Fruit fly (Drosophila melanogaster) whole organism: ENCODE measurements around the gene Noc2.

Experiments
- CG8478 ChIP-seq: fragments of >200 bp; optimal IDR thresholded peaks from 2 replicates; lab custom pipeline; 2018; ENCODE audit warnings: inconsistent platforms
- Dll ChIP-seq: fragments of >200 bp; optimal IDR thresholded peaks from 2 replicates; lab custom pipeline; 2017
- EcR ChIP-seq, 2 experiments: fragments of >200 bp; optimal IDR thresholded peaks; 2 replicates each; lab custom pipeline; 2017; ENCODE audit warnings: missing biosample characterization in 2 of 2, missing genetic modification characterization in 2 of 2, missing genetic modification reagents in 2 of 2
- pan ChIP-seq: fragments of >200 bp; optimal IDR thresholded peaks from 2 replicates; lab custom pipeline; 2017
- psq ChIP-seq: fragments of >200 bp; optimal IDR thresholded peaks from 2 replicates; lab custom pipeline; 2017
- usp ChIP-seq: fragments of >200 bp; optimal IDR thresholded peaks from 2 replicates; lab custom pipeline; 2017; ENCODE audit warnings: missing biosample characterization, missing genetic modification characterization, mixed read lengths

Noc2 gene

dm6 chr2L:21158554-21158953 is 4.9 kb upstream of the Noc2 start, which contains the start of the genes Coq3 and Pld3:
Gene Coq3 (minus strand): TSS chr2L:21158611.
Gene Pld3 (plus strand): TSS chr2L:21158847.
- TF ChIP-seq Dll (lab: Kevin White, UChicago) (no peak), CG8478 (lab: Kevin White, UChicago) (no peak), EcR (GFP tag; optimal IDR thresholded peaks at IDR 0.05; lab: Kevin White, UChicago) (no peak), pan (lab: Kevin White, UChicago) (no peak), psq (lab: Kevin White, UChicago) (no peak), usp (GFP tag; lab: Kevin White, UChicago) (no peak)

DNA sequence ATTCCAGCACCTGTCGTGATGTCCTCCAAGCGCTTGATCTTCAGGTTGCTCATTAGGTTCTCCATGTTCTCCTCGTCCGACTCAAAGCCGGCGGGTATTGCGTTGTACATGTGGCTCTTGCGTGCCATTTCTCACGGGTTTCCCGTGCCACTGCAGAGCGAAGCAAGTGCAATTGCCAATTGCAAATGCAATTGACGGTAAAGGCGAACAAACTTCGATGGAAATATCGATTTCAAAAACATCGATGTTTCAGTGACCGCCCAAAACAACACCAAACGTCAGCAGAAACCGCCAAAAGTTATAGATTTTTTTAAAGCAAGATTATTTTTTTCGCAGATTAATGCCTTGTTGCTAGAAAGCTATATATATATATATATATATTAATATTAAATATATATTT is 566 bp upstream of the Noc2 start, which contains the start of gene Nbr:
Gene Nbr, minus strand, starts transcription at position 209 of the 400 bp plus-strand sequence.
- TF ChIP-seq Dll (lab: Kevin White, UChicago) (no peak), EcR (GFP tag; optimal IDR thresholded peaks at IDR 0.05; lab: Kevin White, UChicago) (no peak), pan (lab: Kevin White, UChicago) (no peak), CG8478 (lab: Kevin White, UChicago) (no peak), psq (lab: Kevin White, UChicago) (no peak), usp (GFP tag; lab: Kevin White, UChicago) (no peak)

DNA sequence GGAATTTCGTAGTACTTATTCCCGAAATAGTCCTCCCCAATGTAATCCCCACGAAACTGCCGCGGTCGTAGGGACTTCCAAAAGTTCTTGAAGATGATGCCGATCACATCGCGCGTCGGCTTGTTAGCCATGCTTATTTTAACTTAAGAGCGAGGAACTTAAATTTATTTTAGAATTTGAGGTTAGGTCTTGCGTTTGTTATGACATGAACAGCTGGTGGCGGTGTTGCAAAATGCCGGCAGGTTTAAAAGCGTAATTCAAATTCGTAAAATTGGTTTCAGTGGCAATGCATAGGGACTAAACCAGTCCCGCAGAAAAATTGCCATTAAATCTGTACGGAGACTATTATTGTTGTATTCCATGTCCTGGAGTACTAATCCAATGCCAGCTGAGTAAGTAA is 3.0 kb downstream of the Noc2 start:
- TF ChIP-seq psq (lab: Kevin White, UChicago) (no peak), Dll (lab: Kevin White, UChicago) (no peak), usp (GFP tag; lab: Kevin White, UChicago) (no peak), EcR (GFP tag; optimal IDR thresholded peaks at IDR 0.05; lab: Kevin White, UChicago) (no peak), CG8478 (lab: Kevin White, UChicago) (no peak), pan (lab: Kevin White, UChicago) (no peak)

dm6 chr2L:21168295-21169159 is 5.1 kb downstream of the Noc2 start, which contains the start of the genes mAcon1, CG43345 and CG43346:
Gene mAcon1 (plus strand): TSS chr2L:21168570.
Gene CG43345 (minus strand): TSS chr2L:21168581.
Gene CG43346 (minus strand): TSS chr2L:21168581.
- TF ChIP-seq EcR (GFP tag; optimal IDR thresholded peaks at IDR 0.05; lab: Kevin White, UChicago), result no peak
- TF ChIP-seq CG8478 (lab: Kevin White, UChicago), result no peak
- peak; percentile 53 for TF ChIP-seq pan (lab: Kevin White, UChicago)
- no peak for TF ChIP-seq usp (GFP tag; lab: Kevin White, UChicago)

DNA sequence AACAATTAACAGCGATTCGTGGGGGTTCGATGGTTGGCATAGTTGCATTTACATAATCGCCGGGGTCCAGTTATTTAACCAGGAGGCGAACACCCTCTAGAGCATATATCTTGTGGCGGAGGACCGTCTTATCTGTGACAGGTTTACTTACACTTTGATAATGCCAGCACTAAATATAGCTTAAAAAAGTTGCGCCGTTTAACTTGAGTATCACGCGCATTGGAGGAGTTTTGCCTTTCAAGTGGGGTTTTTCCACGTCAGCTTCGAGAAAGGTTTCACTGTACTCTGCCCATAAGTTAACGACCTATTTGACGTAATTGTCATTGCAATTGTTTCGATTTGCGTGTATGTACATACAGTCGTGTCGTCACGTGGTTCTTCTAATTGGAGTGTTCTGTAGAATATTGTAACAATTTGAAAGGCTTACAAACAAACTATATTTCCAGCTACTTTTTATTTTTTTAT is 5.8 kb downstream of the Noc2 start:
- TF ChIP-seq pan (lab: Kevin White, UChicago) (no peak), usp (GFP tag; lab: Kevin White, UChicago) (no peak), EcR (GFP tag; optimal IDR thresholded peaks at IDR 0.05; lab: Kevin White, UChicago) (no peak), CG8478 (lab: Kevin White, UChicago) (no peak), psq (lab: Kevin White, UChicago) (no peak), Dll (lab: Kevin White, UChicago) (no peak)

dm6 chr2L:21169863-21170262 is 6.4 kb downstream of the Noc2 start:
- no peak for TF ChIP-seq CG8478 (lab: Kevin White, UChicago)
- no peak for TF ChIP-seq Dll (lab: Kevin White, UChicago)
- TF ChIP-seq pan (lab: Kevin White, UChicago), result no peak
- no peak for TF ChIP-seq EcR (GFP tag; optimal IDR thresholded peaks at IDR 0.05; lab: Kevin White, UChicago)
- TF ChIP-seq usp (GFP tag; lab: Kevin White, UChicago), result no peak

DNA sequence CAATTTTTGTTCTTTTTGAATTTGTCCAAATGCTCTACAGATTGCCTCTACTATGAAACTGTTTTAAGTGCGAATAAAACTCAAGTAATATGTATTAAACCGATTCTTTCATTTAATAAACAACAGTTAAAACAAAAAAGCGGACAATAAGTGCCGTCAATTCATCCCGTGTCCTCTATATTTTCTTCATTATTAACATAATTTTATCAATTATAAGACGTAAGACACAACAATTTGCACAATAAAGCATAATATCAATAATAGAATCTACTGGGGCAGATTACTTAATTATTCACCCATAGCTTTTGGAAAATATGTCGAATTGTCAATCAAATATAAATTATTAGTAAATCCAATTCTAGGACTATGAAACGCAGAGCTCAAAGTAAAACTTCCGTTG is 9.5 kb downstream of the Noc2 start, which contains the start of gene CG31627:
Gene CG31627, plus strand, starts transcription at position 301 of the 400 bp plus-strand sequence.
- TF ChIP-seq usp (GFP tag; lab: Kevin White, UChicago), result no peak
- no peak for TF ChIP-seq psq (lab: Kevin White, UChicago)
- no peak for TF ChIP-seq EcR (GFP tag; optimal IDR thresholded peaks at IDR 0.05; lab: Kevin White, UChicago)
- TF ChIP-seq pan (lab: Kevin White, UChicago), result no peak
- no peak for TF ChIP-seq CG8478 (lab: Kevin White, UChicago)
- TF ChIP-seq Dll (lab: Kevin White, UChicago), result no peak

DNA sequence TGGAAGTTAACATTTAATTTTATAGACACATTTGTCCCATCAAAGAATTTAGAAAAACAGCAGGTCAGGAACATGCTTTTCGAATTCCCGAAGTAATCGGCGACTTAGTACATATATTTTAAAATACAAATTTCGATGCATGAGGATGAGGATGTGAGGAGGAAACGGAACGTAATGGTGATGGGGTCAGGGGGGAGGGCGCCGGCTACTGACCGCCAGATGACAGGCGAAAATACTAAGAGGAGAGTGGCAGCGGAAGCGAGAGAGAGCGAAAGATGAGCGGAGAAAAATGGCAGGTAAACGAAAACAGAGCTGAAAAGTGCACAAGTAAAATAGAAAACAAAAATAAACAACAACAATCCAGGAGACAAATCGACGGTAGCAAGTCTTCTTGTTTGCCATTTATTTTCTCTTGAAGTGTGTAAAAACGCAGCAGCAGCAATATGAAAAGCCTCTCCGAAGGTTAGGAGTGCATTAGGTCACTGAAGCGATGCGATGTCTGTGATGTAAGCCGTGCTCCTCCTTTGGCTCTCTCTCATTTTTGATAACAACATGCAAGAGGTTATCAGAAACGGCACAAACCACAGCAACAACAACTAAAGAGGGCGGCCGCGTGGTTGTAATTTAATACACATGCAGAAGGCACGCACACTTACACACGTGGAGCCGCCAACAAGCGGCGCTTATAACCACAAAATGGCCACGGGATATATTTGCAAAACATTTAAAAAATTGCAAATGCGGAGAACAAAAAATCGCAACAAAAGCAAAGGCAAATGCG is 15.2 kb downstream of the Noc2 start:
- TF ChIP-seq psq (lab: Kevin White, UChicago), result no peak
- no peak for TF ChIP-seq CG8478 (lab: Kevin White, UChicago)
- no peak for TF ChIP-seq pan (lab: Kevin White, UChicago)
- no peak for TF ChIP-seq Dll (lab: Kevin White, UChicago)
- TF ChIP-seq usp (GFP tag; lab: Kevin White, UChicago), result no peak
- TF ChIP-seq EcR (GFP tag; optimal IDR thresholded peaks at IDR 0.05; lab: Kevin White, UChicago), result no peak

DNA sequence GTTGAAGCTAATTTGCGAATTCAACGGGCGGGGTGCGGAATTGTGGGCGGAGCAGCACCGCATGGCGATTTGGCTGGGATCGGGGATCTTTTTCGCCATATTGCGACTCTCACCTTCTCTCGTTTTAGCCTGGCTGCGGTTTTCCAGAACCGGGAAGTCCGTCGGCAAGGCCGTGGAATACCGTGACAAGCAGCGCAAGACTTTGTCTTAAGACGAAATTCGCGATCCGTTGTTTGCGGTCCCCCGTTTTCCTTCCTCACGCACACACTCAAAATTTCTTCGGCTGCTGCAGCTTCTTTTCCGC is 15.7 kb downstream of the Noc2 start:
- TF ChIP-seq psq (lab: Kevin White, UChicago), result no peak
- no peak for TF ChIP-seq EcR (GFP tag; optimal IDR thresholded peaks at IDR 0.05; lab: Kevin White, UChicago)
- no peak for TF ChIP-seq pan (lab: Kevin White, UChicago)
- TF ChIP-seq usp (GFP tag; lab: Kevin White, UChicago), result no peak

DNA sequence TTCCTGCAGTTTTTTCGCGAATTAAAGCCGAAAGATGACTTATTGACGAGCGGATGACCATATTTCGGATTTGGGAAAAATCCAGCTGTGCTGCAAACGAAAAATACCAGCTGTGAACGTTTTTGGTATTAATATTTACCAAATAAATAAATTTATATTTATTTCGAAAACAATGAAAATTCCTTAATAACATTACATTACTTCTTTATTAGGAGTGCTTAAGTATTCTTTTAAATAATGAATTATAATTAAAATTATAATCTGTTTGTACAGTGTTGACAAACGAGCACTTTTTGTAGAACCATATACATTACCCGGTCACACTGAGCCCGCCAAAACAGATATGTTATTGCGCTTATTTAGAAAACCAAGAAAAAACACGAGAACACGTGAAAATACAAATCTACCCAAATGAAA is 16.2 kb downstream of the Noc2 start, which contains the start of the genes bur and Mcm10:
Gene bur, minus strand, starts transcription at position 69 of the 417 bp plus-strand sequence.
Gene Mcm10, plus strand, starts transcription at position 319 of the 417 bp plus-strand sequence.
- TF ChIP-seq EcR (GFP tag; optimal IDR thresholded peaks at IDR 0.05; lab: Kevin White, UChicago) (no peak), CG8478 (lab: Kevin White, UChicago) (no peak), Dll (lab: Kevin White, UChicago) (no peak), usp (GFP tag; lab: Kevin White, UChicago) (no peak), psq (lab: Kevin White, UChicago) (no peak), pan (lab: Kevin White, UChicago) (no peak)
